Worm (Caenorhabditis elegans): ENCODE measurements around the gene Y57G7A.1.
"Not testable (repeated sequence)": the region's sequence is repeated elsewhere in the genome, so short reads cannot be mapped to it uniquely, and the experiment has no call there.

- TF ChIP-seq nfya-1 (tag; optimal IDR thresholded peaks at IDR 0.05; ENCODE audit: borderline replicate concordance, insufficient read depth); efl-1 (GFP tag; optimal IDR thresholded peaks at IDR 0.05); chd-7 (tag; optimal IDR thresholded peaks at IDR 0.05); K12H6.12 (tag; optimal IDR thresholded peaks at IDR 0.05); lsl-1 (GFP tag; optimal IDR thresholded peaks at IDR 0.05): not testable (repeated sequence)
Measured at ce11 chrII:1278350-1278749, 19.9 kb upstream of the Y57G7A.1 start, which contains the start of gene srz-63.
